Worm (Caenorhabditis elegans) whole organism, young adult: ENCODE results near the gene lido-17.

Experiments used
- B0035.1 ChIP-seq: sonication (generic microtip); optimal IDR thresholded peaks from 2 replicates; lab custom pipeline; 2016; ENCODE audit warnings: missing genetic modification characterization, mild to moderate bottlenecking, missing compliant biosample characterization, missing genotype, missing genetic modification reagents
- B0336.3 ChIP-seq: fragments of 200-800 bp; sonication (Bioruptor generic); IDR thresholded peaks from 2 replicates; pipeline ENCODE4 v1.3.6; 2022; ENCODE audit warnings: missing genetic modification characterization, missing compliant biosample characterization
- C06A6.2 ChIP-seq: fragments of 200-800 bp; sonication (Bioruptor generic); conservative IDR thresholded peaks from 2 replicates; pipeline ENCODE4 v1.3.6; 2022; ENCODE audit warnings: missing genetic modification characterization, missing compliant biosample characterization
- D2030.7 ChIP-seq: fragments of 200-800 bp; sonication (Bioruptor generic); IDR thresholded peaks from 2 replicates; pipeline ENCODE4 v1.3.6; 2022; ENCODE audit warnings: missing genetic modification reagents, missing genetic modification characterization, missing compliant biosample characterization
- F23B12.7 ChIP-seq: sonication (generic microtip); optimal IDR thresholded peaks from 2 replicates; lab custom pipeline; 2017; ENCODE audit warnings: missing genetic modification characterization, mild to moderate bottlenecking, missing compliant biosample characterization, antibody characterized with exemption, moderate library complexity; ENCODE audit not compliant: insufficient read depth
- F49E8.2 ChIP-seq: sonication (generic microtip); optimal IDR thresholded peaks from 3 replicates; lab custom pipeline; 2017; ENCODE audit warnings: missing genetic modification characterization, mild to moderate bottlenecking, missing compliant biosample characterization, antibody characterized with exemption, moderate library complexity; ENCODE audit not compliant: insufficient read depth
- F57C9.4 ChIP-seq: sonication (generic microtip); optimal IDR thresholded peaks from 2 replicates; lab custom pipeline; 2017; ENCODE audit warnings: mild to moderate bottlenecking, missing genetic modification characterization, missing compliant biosample characterization
- K11D2.4 ChIP-seq: fragments of 200-800 bp; sonication (Bioruptor generic); IDR thresholded peaks from 2 replicates; pipeline ENCODE4 v1.3.6; 2022; ENCODE audit warnings: missing genetic modification reagents, missing genetic modification characterization, missing compliant biosample characterization
- T07F8.4 ChIP-seq: sonication (generic microtip); optimal IDR thresholded peaks from 2 replicates; lab custom pipeline; 2016; ENCODE audit warnings: mild to moderate bottlenecking, missing genetic modification characterization, moderate library complexity, missing compliant biosample characterization
- Y95B8A.8 ChIP-seq: fragments of 200-800 bp; sonication (Bioruptor generic); IDR thresholded peaks from 2 replicates; pipeline ENCODE4 v1.3.6; 2022; ENCODE audit warnings: missing genetic modification reagents, missing genetic modification characterization, missing compliant biosample characterization
- atf-7 ChIP-seq: sonication (generic microtip); optimal IDR thresholded peaks from 2 replicates; lab custom pipeline; 2017; ENCODE audit warnings: mild to moderate bottlenecking, missing genetic modification characterization, missing compliant biosample characterization
- athp-1 ChIP-seq: sonication (generic microtip); optimal IDR thresholded peaks from 2 replicates; lab custom pipeline; 2017; ENCODE audit warnings: mild to moderate bottlenecking, missing genetic modification characterization, missing compliant biosample characterization
- attf-5 ChIP-seq: fragments of 200-800 bp; sonication (Bioruptor generic); optimal IDR thresholded peaks from 2 replicates; lab custom pipeline; 2018; ENCODE audit warnings: mild to moderate bottlenecking, missing genetic modification characterization, missing compliant biosample characterization
- ccch-3 ChIP-seq: fragments of 200-800 bp; sonication (Bioruptor generic); optimal IDR thresholded peaks from 2 replicates; lab custom pipeline; 2018; ENCODE audit warnings: mild to moderate bottlenecking, missing genetic modification characterization, missing compliant biosample characterization
- ceh-100 ChIP-seq: fragments of 200-800 bp; sonication (Bioruptor generic); IDR thresholded peaks from 2 replicates; pipeline ENCODE4 v1.3.6; 2022; ENCODE audit warnings: missing genetic modification reagents, missing genetic modification characterization, missing compliant biosample characterization
- ceh-58 ChIP-seq: fragments of 200-800 bp; sonication (Bioruptor generic); IDR thresholded peaks from 2 replicates; pipeline ENCODE4 v1.3.6; 2022; ENCODE audit warnings: missing genetic modification characterization, missing compliant biosample characterization
- ceh-79 ChIP-seq: sonication (generic microtip); optimal IDR thresholded peaks from 2 replicates; lab custom pipeline; 2017; ENCODE audit warnings: mild to moderate bottlenecking, missing genetic modification characterization, missing compliant biosample characterization
- dpff-1 ChIP-seq: sonication (generic microtip); optimal IDR thresholded peaks from 2 replicates; lab custom pipeline; 2017; ENCODE audit warnings: mild to moderate bottlenecking, missing genetic modification characterization, missing compliant biosample characterization
- egrh-3 ChIP-seq: fragments of 200-800 bp; sonication (Bioruptor generic); IDR thresholded peaks from 2 replicates; pipeline ENCODE4 v1.3.6; 2022; ENCODE audit warnings: missing genetic modification reagents, missing genetic modification characterization, missing compliant biosample characterization
- gei-17 ChIP-seq: fragments of 200-800 bp; sonication (Bioruptor generic); optimal IDR thresholded peaks from 2 replicates; lab custom pipeline; 2018; ENCODE audit warnings: mild to moderate bottlenecking, missing genetic modification characterization, missing compliant biosample characterization
- let-526 ChIP-seq: fragments of 200-800 bp; sonication (Bioruptor generic); IDR thresholded peaks from 2 replicates; pipeline ENCODE4 v1.3.6; 2022; ENCODE audit warnings: missing genetic modification reagents, missing genetic modification characterization, missing compliant biosample characterization
- lin-40 ChIP-seq: sonication (generic microtip); optimal IDR thresholded peaks from 2 replicates; lab custom pipeline; 2016; ENCODE audit warnings: missing genetic modification characterization, mild to moderate bottlenecking, missing compliant biosample characterization, missing genotype, missing genetic modification reagents
- lir-1 ChIP-seq: fragments of 200-800 bp; sonication (Bioruptor generic); conservative IDR thresholded peaks from 2 replicates; pipeline ENCODE4 v1.3.6; 2022; ENCODE audit warnings: missing genetic modification reagents, missing genetic modification characterization, missing compliant biosample characterization
- madf-10 ChIP-seq: sonication (generic microtip); optimal IDR thresholded peaks from 2 replicates; lab custom pipeline; 2016; ENCODE audit warnings: mild to moderate bottlenecking, missing genetic modification characterization, missing compliant biosample characterization
- nhr-120 ChIP-seq: fragments of 200-800 bp; sonication (Bioruptor generic); IDR thresholded peaks from 2 replicates; pipeline ENCODE4 v1.3.6; 2022; ENCODE audit warnings: missing genetic modification characterization, missing compliant biosample characterization
- nhr-27 ChIP-seq: fragments of 200-800 bp; sonication (Bioruptor generic); optimal IDR thresholded peaks from 2 replicates; lab custom pipeline; 2018; ENCODE audit warnings: mild to moderate bottlenecking, missing genetic modification characterization, moderate library complexity, missing compliant biosample characterization
- nhr-90 ChIP-seq: sonication (generic microtip); optimal IDR thresholded peaks from 2 replicates; lab custom pipeline; 2016; ENCODE audit warnings: missing genotype, mild to moderate bottlenecking, missing genetic modification characterization, missing compliant biosample characterization
- rpc-1 ChIP-seq, 2 experiments: fragments of 150-350 bp in 1 of 2; sonication (generic microtip) in 1 of 2; optimal IDR thresholded peaks; 2 replicates each; lab custom pipeline; 2014 to 2018; ENCODE audit warnings: missing biosample characterization in 1 of 2, missing genetic modification characterization in 1 of 2, missing genetic modification reagents in 1 of 2, missing genotype in 1 of 2
- sdz-38 ChIP-seq: sonication (generic microtip); optimal IDR thresholded peaks from 2 replicates; lab custom pipeline; 2016; ENCODE audit warnings: missing genotype, missing genetic modification characterization, missing compliant biosample characterization
- sea-2 ChIP-seq: fragments of 200-800 bp; sonication (Bioruptor generic); IDR thresholded peaks from 2 replicates; pipeline ENCODE4 v1.3.6; 2022; ENCODE audit warnings: missing genetic modification characterization, missing compliant biosample characterization
- snpc-1.1 ChIP-seq: sonication (generic microtip); optimal IDR thresholded peaks from 2 replicates; lab custom pipeline; 2017; ENCODE audit warnings: missing genetic modification characterization, mild to moderate bottlenecking, missing compliant biosample characterization, antibody characterized with exemption, moderate library complexity, missing genotype, missing genetic modification reagents; ENCODE audit not compliant: insufficient read depth
- snpc-3.4 ChIP-seq: sonication (generic microtip); optimal IDR thresholded peaks from 2 replicates; lab custom pipeline; 2017; ENCODE audit warnings: missing genetic modification characterization, mild to moderate bottlenecking, missing compliant biosample characterization, antibody characterized with exemption, moderate library complexity, missing genotype, missing genetic modification reagents
- somi-1 ChIP-seq: fragments of 200-800 bp; sonication (Bioruptor generic); optimal IDR thresholded peaks from 2 replicates; lab custom pipeline; 2018; ENCODE audit warnings: mild to moderate bottlenecking, missing genetic modification characterization, missing compliant biosample characterization
- zfh-2 ChIP-seq: fragments of 200-800 bp; sonication (Bioruptor generic); conservative IDR thresholded peaks from 2 replicates; pipeline ENCODE4 v1.3.6; 2022; ENCODE audit warnings: missing genetic modification reagents, missing genetic modification characterization, missing compliant biosample characterization
- ztf-18 ChIP-seq: sonication (generic microtip); optimal IDR thresholded peaks from 2 replicates; lab custom pipeline; 2016; ENCODE audit warnings: missing genotype, mild to moderate bottlenecking, missing genetic modification characterization, missing compliant biosample characterization
- ztf-22 ChIP-seq: fragments of 200-800 bp; sonication (Bioruptor generic); optimal IDR thresholded peaks from 2 replicates; lab custom pipeline; 2018; ENCODE audit warnings: mild to moderate bottlenecking, missing genetic modification characterization, moderate library complexity, missing compliant biosample characterization
- ztf-26 ChIP-seq: sonication (generic microtip); optimal IDR thresholded peaks from 2 replicates; lab custom pipeline; 2017; ENCODE audit warnings: missing genetic modification characterization, missing compliant biosample characterization

Gene lido-17

DNA sequence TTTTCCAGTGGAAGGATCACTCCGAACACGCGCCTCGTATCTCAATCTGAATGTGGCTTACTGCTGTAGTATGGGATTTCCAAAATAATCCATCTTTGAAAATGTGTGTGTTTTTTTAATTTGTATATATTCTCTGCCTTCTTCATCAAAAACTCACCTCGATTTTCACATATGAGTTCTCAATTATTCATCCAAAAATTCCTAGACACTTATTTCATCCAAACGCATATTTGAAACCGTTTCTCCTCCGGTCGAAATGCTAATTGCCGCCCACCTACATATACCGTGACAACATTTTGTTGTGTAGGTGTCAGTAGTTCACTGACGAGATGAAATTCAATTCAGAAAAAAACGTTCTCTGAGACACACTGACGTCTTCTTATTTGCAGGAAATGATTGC lies 45.2 kb downstream of the lido-17 start:
- TF ChIP-seq snpc-3.4 (tag; lab: Kevin White, UChicago) (no peak), D2030.7 (no peak), ceh-79 (no peak)
- TF ChIP-seq, all 124 proteins: peak for 0

DNA sequence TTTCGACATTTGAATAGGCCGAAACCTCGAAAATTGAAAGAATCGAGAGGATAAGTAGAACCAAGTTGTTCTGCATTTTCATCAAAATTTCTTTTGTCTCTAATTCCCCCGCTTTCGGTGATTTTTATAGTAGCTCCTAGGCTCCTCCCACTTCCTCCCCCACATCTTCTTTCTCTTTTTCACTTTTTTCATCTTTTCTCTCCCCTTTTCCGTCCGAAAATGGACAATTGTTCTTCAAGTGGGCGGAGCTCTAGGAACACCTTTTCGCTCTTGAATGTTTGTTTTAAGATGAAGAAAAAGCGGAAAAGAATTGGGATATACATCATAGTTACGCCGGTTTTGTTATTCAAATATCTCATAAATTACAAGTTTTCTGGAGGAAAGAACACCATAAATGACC lies 46.1 kb downstream of the lido-17 start, which contains the start of gene F42A8.1:
Gene F42A8.1 (minus strand): TSS at position 101 of the 400 bp plus-strand sequence.
- TF ChIP-seq F23B12.7 (no peak), athp-1 (no peak), egrh-3 (GFP tag; lab: Robert Waterston, UW) (no peak), lir-1 (GFP tag; lab: Robert Waterston, UW) (no peak), somi-1 (no peak), nhr-27 (tag; lab: Kevin White, UChicago) (no peak), sdz-38 (tag; lab: Kevin White, UChicago) (no peak), ceh-58 (GFP tag; lab: Robert Waterston, UW) (no peak), dpff-1 (tag; lab: Kevin White, UChicago) (no peak), snpc-1.1 (tag; lab: Kevin White, UChicago) (no peak), ztf-22 (GFP tag; lab: Kevin White, UChicago) (no peak), K11D2.4 (no peak), F57C9.4 (tag; lab: Kevin White, UChicago) (no peak), gei-17 (GFP tag; lab: Kevin White, UChicago) (no peak), ceh-100 (GFP tag; lab: Robert Waterston, UW) (no peak), B0336.3 (no peak), ztf-18 (tag; lab: Kevin White, UChicago) (no peak), rpc-1 (optimal IDR thresholded peaks at IDR 0.05; lab: Kevin White, UChicago) (no peak), rpc-1 (tag; optimal IDR thresholded peaks at IDR 0.05; lab: Kevin White, UChicago) (no peak), nhr-90 (tag; lab: Kevin White, UChicago) (no peak)

- TF ChIP-seq attf-5 (GFP tag; lab: Kevin White, UChicago), result no peak
- TF ChIP-seq Y95B8A.8 (GFP tag; lab: Robert Waterston, UW), result no peak
- TF ChIP-seq lin-40 (tag; lab: Kevin White, UChicago), result no peak
- TF ChIP-seq C06A6.2, result no peak
- no peak for TF ChIP-seq madf-10 (tag; lab: Kevin White, UChicago)
- no peak for TF ChIP-seq atf-7
- TF ChIP-seq zfh-2 (GFP tag; lab: Robert Waterston, UW), result no peak
- no peak for TF ChIP-seq B0035.1 (tag; lab: Kevin White, UChicago)
- TF ChIP-seq sea-2 (GFP tag; lab: Robert Waterston, UW), result no peak
Observed at ce11 chrII:9345794-9346193, 46.8 kb downstream of the lido-17 start.

- TF ChIP-seq T07F8.4 (tag; lab: Kevin White, UChicago) (no peak), F49E8.2 (tag; lab: Kevin White, UChicago) (no peak), nhr-120 (GFP tag; lab: Robert Waterston, UW) (no peak), let-526 (GFP tag; lab: Robert Waterston, UW) (no peak), ztf-26 (tag; lab: Kevin White, UChicago) (no peak), ccch-3 (GFP tag; lab: Kevin White, UChicago) (no peak)
Observed at ce11 chrII:9345116-9345515, 47.5 kb downstream of the lido-17 start.
